Worm (Caenorhabditis elegans): ENCODE results near the gene F09E5.3.

The F09E5.3 gene

ce11 chrII:5377467-5378238 is 3.9 kb downstream of the F09E5.3 start, which contains the start of gene prdx-2 (continued):
- TF ChIP-seq C06A6.2 (GFP tag; conservative IDR thresholded peaks at IDR 0.05) (no peak), ztf-18 (tag; optimal IDR thresholded peaks at IDR 0.05) (peak; percentile 22), F23B12.7 (tag; optimal IDR thresholded peaks at IDR 0.05; ENCODE audit: insufficient read depth) (no peak), unc-62 (GFP tag; optimal IDR thresholded peaks at IDR 0.05) (no peak), nfya-1 (tag; optimal IDR thresholded peaks at IDR 0.05; ENCODE audit: borderline replicate concordance, insufficient read depth) (no peak), B0019.2 (GFP tag; conservative IDR thresholded peaks at IDR 0.05) (peak; percentile 73), nhr-179 (tag; optimal IDR thresholded peaks at IDR 0.05) (no peak), nhr-27 (tag; optimal IDR thresholded peaks at IDR 0.05) (no peak), lsl-1 (GFP tag; optimal IDR thresholded peaks at IDR 0.05) (peak; percentile 98), F49E8.2 (tag; optimal IDR thresholded peaks at IDR 0.05; ENCODE audit: insufficient read depth) (peak; percentile 16), egrh-3 (GFP tag; IDR thresholded peaks at IDR 0.05) (no peak), bed-2 (GFP tag; IDR thresholded peaks at IDR 0.05) (no peak), Y53F4B.3 (GFP tag; IDR thresholded peaks at IDR 0.05) (no peak), F39B2.1 (GFP tag; IDR thresholded peaks at IDR 0.05) (no peak), somi-1 (GFP tag; optimal IDR thresholded peaks at IDR 0.05) (no peak), ztf-3 (GFP tag; optimal IDR thresholded peaks at IDR 0.05) (no peak), attf-6 (GFP tag; IDR thresholded peaks at IDR 0.05) (peak; percentile 68; the same call in 1 of the 2 replicates), cebp-1 (GFP tag; IDR thresholded peaks at IDR 0.05) (no peak), cebp-1 (tag; optimal IDR thresholded peaks at IDR 0.05) (no peak), nhr-120 (GFP tag; IDR thresholded peaks at IDR 0.05) (no peak), him-1 (tag; optimal IDR thresholded peaks at IDR 0.05) (peak; percentile 25), let-526 (GFP tag; IDR thresholded peaks at IDR 0.05) (no peak), Y56A3A.18 (GFP tag; IDR thresholded peaks at IDR 0.05) (no peak), F52B5.7 (tag; optimal IDR thresholded peaks at IDR 0.05) (no peak), hrde-1 (tag; optimal IDR thresholded peaks at IDR 0.05; ENCODE audit: borderline replicate concordance) (no peak), F57C9.4 (tag; optimal IDR thresholded peaks at IDR 0.05) (no peak), mes-4 (tag; optimal IDR thresholded peaks at IDR 0.05) (no peak), snpc-1.3 (tag; optimal IDR thresholded peaks at IDR 0.05; ENCODE audit: insufficient read depth) (no peak), tbx-9 (tag; optimal IDR thresholded peaks at IDR 0.05; ENCODE audit: borderline replicate concordance) (no peak), pbrm-1 (GFP tag; IDR thresholded peaks at IDR 0.05) (peak; percentile 68; the same call in 1 of the 2 replicates), F57A8.1 (GFP tag; optimal IDR thresholded peaks at IDR 0.05) (no peak), F22D6.2 (tag; optimal IDR thresholded peaks at IDR 0.05) (no peak), rpc-1 (optimal IDR thresholded peaks at IDR 0.05) (no peak), rpc-1 (tag; optimal IDR thresholded peaks at IDR 0.05) (no peak), lag-1 (GFP tag; IDR thresholded peaks at IDR 0.05) (no peak), ceh-58 (GFP tag; IDR thresholded peaks at IDR 0.05) (no peak), ama-1 (optimal IDR thresholded peaks at IDR 0.05) (no peak), ama-1 (GFP tag; optimal IDR thresholded peaks at IDR 0.05) (no peak), lin-40 (tag; optimal IDR thresholded peaks at IDR 0.05) (no peak), ceh-40 (GFP tag; IDR thresholded peaks at IDR 0.05) (no peak), ZK185.1 (tag; optimal IDR thresholded peaks at IDR 0.05; ENCODE audit: poor library complexity, severe bottlenecking) (no peak), lin-35 (GFP tag; optimal IDR thresholded peaks at IDR 0.05) (no peak), pha-4 (tag; optimal IDR thresholded peaks at IDR 0.05) (no peak), chd-7 (tag; optimal IDR thresholded peaks at IDR 0.05) (no peak), lsy-27 (tag; optimal IDR thresholded peaks at IDR 0.05; ENCODE audit: borderline replicate concordance, insufficient read depth) (no peak), madf-10 (tag; optimal IDR thresholded peaks at IDR 0.05) (no peak), ceh-100 (GFP tag; IDR thresholded peaks at IDR 0.05) (no peak), mel-28 (tag; optimal IDR thresholded peaks at IDR 0.05; ENCODE audit: borderline replicate concordance) (no peak)

Data from whole organism, young adult.